Fruit fly (Drosophila melanogaster) whole organism, prepupa: ENCODE measurements around the gene CG10725.

Source experiments
- CG10631 ChIP-seq: fragments of 200-800 bp; sonication (Bioruptor generic); optimal IDR thresholded peaks from 2 replicates; lab custom pipeline; 2016; ENCODE audit warnings: missing biosample characterization, missing genetic modification characterization
- CG10669 ChIP-seq: fragments of 200-800 bp; sonication (Bioruptor generic); optimal IDR thresholded peaks from 3 replicates; lab custom pipeline; 2018; ENCODE audit warnings: missing biosample characterization, mild to moderate bottlenecking, missing genetic modification characterization, moderate library complexity
- CG11294 ChIP-seq: fragments of 200-800 bp; sonication (Bioruptor generic); IDR thresholded peaks from 2 replicates; pipeline ENCODE4 v1.3.6; 2022; ENCODE audit warnings: missing biosample characterization, missing genetic modification characterization
- CG11762 ChIP-seq: fragments of 200-800 bp; sonication (Bioruptor generic); optimal IDR thresholded peaks from 3 replicates; lab custom pipeline; 2016; ENCODE audit warnings: missing biosample characterization, missing genetic modification characterization; ENCODE audit not compliant: insufficient read depth
- CG15336 ChIP-seq: fragments of 200-800 bp; sonication (Bioruptor generic); IDR thresholded peaks from 2 replicates; pipeline ENCODE4 v1.3.6; 2022; ENCODE audit warnings: missing biosample characterization, missing genetic modification characterization
- CG1621 ChIP-seq: fragments of 200-800 bp; sonication (Bioruptor generic); optimal IDR thresholded peaks from 3 replicates; lab custom pipeline; 2018; ENCODE audit warnings: missing biosample characterization, mild to moderate bottlenecking, missing genetic modification characterization
- CG16779 ChIP-seq: fragments of 200-800 bp; sonication (Bioruptor generic); optimal IDR thresholded peaks from 3 replicates; lab custom pipeline; 2017; ENCODE audit warnings: missing biosample characterization, mild to moderate bottlenecking, missing genetic modification characterization
- CG3032 ChIP-seq: fragments of 200-800 bp; optimal IDR thresholded peaks from 2 replicates; lab custom pipeline; 2019; ENCODE audit warnings: missing biosample characterization, mild to moderate bottlenecking, missing genetic modification characterization, moderate library complexity
- CG31627 ChIP-seq: fragments of 200-800 bp; sonication (Bioruptor generic); optimal IDR thresholded peaks from 3 replicates; lab custom pipeline; 2016; ENCODE audit warnings: missing biosample characterization, missing genetic modification characterization
- CG34406 ChIP-seq: fragments of 200-800 bp; sonication (Bioruptor generic); optimal IDR thresholded peaks from 3 replicates; lab custom pipeline; 2016; ENCODE audit warnings: missing biosample characterization, missing genetic modification characterization
- CG3919 ChIP-seq: fragments of 200-800 bp; sonication (Bioruptor generic); optimal IDR thresholded peaks from 3 replicates; lab custom pipeline; 2016; ENCODE audit warnings: missing biosample characterization, missing genetic modification characterization
- CG6163 ChIP-seq: fragments of 200-800 bp; sonication (Bioruptor generic); IDR thresholded peaks from 3 replicates; pipeline ENCODE4 v1.3.6; 2022; ENCODE audit warnings: missing biosample characterization, missing genetic modification characterization
- CG6276 ChIP-seq: fragments of 200-800 bp; sonication (Bioruptor generic); optimal IDR thresholded peaks from 2 replicates; lab custom pipeline; 2017; ENCODE audit warnings: missing biosample characterization, mild to moderate bottlenecking, missing genetic modification characterization
- CG6792 ChIP-seq: fragments of 200-800 bp; sonication (Bioruptor generic); optimal IDR thresholded peaks from 3 replicates; lab custom pipeline; 2016; ENCODE audit warnings: missing biosample characterization, missing genetic modification characterization
- CG6808 ChIP-seq: fragments of 200-800 bp; sonication (Bioruptor generic); optimal IDR thresholded peaks from 3 replicates; lab custom pipeline; 2017; ENCODE audit warnings: missing biosample characterization, missing genetic modification characterization, mild to moderate bottlenecking, moderate library complexity, missing genetic modification reagents
- CG6854 ChIP-seq: fragments of 200-800 bp; sonication (Bioruptor generic); optimal IDR thresholded peaks from 2 replicates; lab custom pipeline; 2017; ENCODE audit warnings: missing biosample characterization, mild to moderate bottlenecking, missing genetic modification characterization
- CG7368 ChIP-seq: fragments of 200-800 bp; sonication (Bioruptor generic); optimal IDR thresholded peaks from 3 replicates; lab custom pipeline; 2016; ENCODE audit warnings: missing biosample characterization, missing genetic modification characterization
- CG8119 ChIP-seq: fragments of 200-800 bp; sonication (Bioruptor generic); IDR thresholded peaks from 3 replicates; pipeline ENCODE4 v1.3.6; 2022; ENCODE audit warnings: missing biosample characterization, missing genetic modification characterization
- CG8319 ChIP-seq: fragments of 200-800 bp; sonication (Bioruptor generic); optimal IDR thresholded peaks from 3 replicates; lab custom pipeline; 2016; ENCODE audit warnings: missing biosample characterization, missing genetic modification characterization
- CG8632 ChIP-seq: fragments of 200-800 bp; sonication (Bioruptor generic); optimal IDR thresholded peaks from 3 replicates; lab custom pipeline; 2016; ENCODE audit warnings: missing biosample characterization, missing genetic modification characterization
- CG9139 ChIP-seq: fragments of 200-800 bp; sonication (Bioruptor generic); optimal IDR thresholded peaks from 3 replicates; lab custom pipeline; 2017; ENCODE audit warnings: missing biosample characterization, mild to moderate bottlenecking, missing genetic modification characterization
- Eip78C ChIP-seq: fragments of 200-800 bp; sonication (Bioruptor generic); peaks from one replicate; lab custom pipeline; 2016; ENCODE audit warnings: missing biosample characterization, missing genetic modification characterization
- Ets21C ChIP-seq: fragments of 200-800 bp; sonication (Bioruptor generic); optimal IDR thresholded peaks from 3 replicates; lab custom pipeline; 2016; ENCODE audit warnings: missing biosample characterization, missing genetic modification characterization
- Ets96B ChIP-seq: fragments of 200-800 bp; optimal IDR thresholded peaks from 2 replicates; lab custom pipeline; 2019; ENCODE audit warnings: missing biosample characterization, mild to moderate bottlenecking, missing genetic modification characterization, moderate library complexity
- Gug ChIP-seq: fragments of 200-800 bp; sonication (Bioruptor generic); IDR thresholded peaks from 2 replicates; pipeline ENCODE4 v1.3.6; 2022; ENCODE audit warnings: missing biosample characterization, missing genetic modification characterization
- Hr38 ChIP-seq: sonication (Bioruptor generic); optimal IDR thresholded peaks from 2 replicates; lab custom pipeline; 2016; ENCODE audit warnings: missing biosample characterization, missing genetic modification characterization
- Hr4 ChIP-seq: fragments of 200-800 bp; sonication (Bioruptor generic); optimal IDR thresholded peaks from 3 replicates; lab custom pipeline; 2016; ENCODE audit warnings: missing biosample characterization, missing genetic modification characterization
- Lpt ChIP-seq: fragments of 200-800 bp; sonication (Bioruptor generic); optimal IDR thresholded peaks from 3 replicates; lab custom pipeline; 2016; ENCODE audit warnings: missing biosample characterization, missing genetic modification characterization
- Met ChIP-seq: fragments of 200-800 bp; sonication (Bioruptor generic); optimal IDR thresholded peaks from 3 replicates; lab custom pipeline; 2016; ENCODE audit warnings: missing biosample characterization, missing genetic modification characterization
- Smox ChIP-seq: fragments of 200-800 bp; sonication (Bioruptor generic); optimal IDR thresholded peaks from 3 replicates; lab custom pipeline; 2016; ENCODE audit warnings: missing biosample characterization, missing genetic modification characterization
- Sox102F ChIP-seq: fragments of 200-800 bp; sonication (Bioruptor generic); optimal IDR thresholded peaks from 2 replicates; lab custom pipeline; 2016; ENCODE audit warnings: missing biosample characterization, mild to moderate bottlenecking, missing genetic modification characterization
- cyc ChIP-seq: fragments of 200-800 bp; sonication (Bioruptor generic); optimal IDR thresholded peaks from 3 replicates; lab custom pipeline; 2016; ENCODE audit warnings: missing biosample characterization, missing genetic modification characterization
- dac ChIP-seq: fragments of 200-800 bp; sonication (Bioruptor generic); optimal IDR thresholded peaks from 2 replicates; lab custom pipeline; 2017; ENCODE audit warnings: missing biosample characterization, mild to moderate bottlenecking, missing genetic modification characterization
- eg ChIP-seq: fragments of 200-800 bp; sonication (Bioruptor generic); IDR thresholded peaks from 3 replicates; pipeline ENCODE4 v1.3.6; 2022; ENCODE audit warnings: missing biosample characterization, missing genetic modification characterization
- fd59A ChIP-seq: fragments of 200-800 bp; sonication (Bioruptor generic); optimal IDR thresholded peaks from 2 replicates; lab custom pipeline; 2017; ENCODE audit warnings: missing biosample characterization, mild to moderate bottlenecking, missing genetic modification characterization, missing genetic modification reagents
- fd85E ChIP-seq: fragments of 200-800 bp; sonication (Bioruptor generic); optimal IDR thresholded peaks from 3 replicates; lab custom pipeline; 2016; ENCODE audit warnings: missing biosample characterization, missing genetic modification characterization
- fkh ChIP-seq: fragments of 200-800 bp; sonication (Bioruptor generic); optimal IDR thresholded peaks from 3 replicates; lab custom pipeline; 2017; ENCODE audit warnings: missing biosample characterization, mild to moderate bottlenecking, missing genetic modification characterization, moderate library complexity
- pdm3 ChIP-seq: fragments of 200-800 bp; sonication (Bioruptor generic); optimal IDR thresholded peaks from 3 replicates; lab custom pipeline; 2016; ENCODE audit warnings: missing biosample characterization, missing genetic modification characterization
- salr ChIP-seq, 2 experiments: fragments of 200-800 bp; sonication (Bioruptor generic); optimal IDR thresholded peaks; 3 replicates each; lab custom pipeline; 2016 to 2018; ENCODE audit warnings: missing biosample characterization in 2 of 2, missing genetic modification characterization in 2 of 2, mild to moderate bottlenecking in 1 of 2
- spab ChIP-seq: fragments of 200-800 bp; sonication (Bioruptor generic); optimal IDR thresholded peaks from 2 replicates; lab custom pipeline; 2017; ENCODE audit warnings: missing biosample characterization, mild to moderate bottlenecking, missing genetic modification characterization, missing genetic modification reagents
- ss ChIP-seq, 2 experiments: fragments of 200-800 bp; sonication (Bioruptor generic); optimal IDR thresholded peaks; 2 replicates in 1 of 2; 3 replicates in 1 of 2; lab custom pipeline; 2017 to 2018; ENCODE audit warnings: mild to moderate bottlenecking in 2 of 2, missing biosample characterization in 2 of 2, missing genetic modification characterization in 2 of 2, moderate library complexity in 1 of 2
- svp ChIP-seq: fragments of 200-800 bp; sonication (Bioruptor generic); peaks from one replicate; lab custom pipeline; 2016; ENCODE audit warnings: missing biosample characterization, missing genetic modification characterization
- topi ChIP-seq: fragments of 200-800 bp; sonication (Bioruptor generic); optimal IDR thresholded peaks from 3 replicates; lab custom pipeline; 2016; ENCODE audit warnings: missing biosample characterization, missing genetic modification characterization

The CG10725 gene

dm6 chr3L:13430171-13430570 is 7.6 kb upstream of the CG10725 start:
- TF ChIP-seq topi (GFP tag; lab: Kevin White, UChicago) (no peak), CG34406 (GFP tag; lab: Kevin White, UChicago) (no peak), spab (GFP tag; lab: Kevin White, UChicago) (no peak), CG3919 (GFP tag; lab: Kevin White, UChicago) (no peak), CG6276 (GFP tag; lab: Kevin White, UChicago) (no peak), cyc (GFP tag; lab: Kevin White, UChicago) (no peak), ss (GFP tag; optimal IDR thresholded peaks at IDR 0.05; lab: Kevin White, UChicago) (no peak), Eip78C (GFP tag; lab: Kevin White, UChicago) (no peak), CG6808 (no peak), Ets21C (GFP tag; lab: Kevin White, UChicago) (no peak), CG10631 (no peak), CG6854 (GFP tag; lab: Kevin White, UChicago) (no peak), Sox102F (GFP tag; lab: Kevin White, UChicago) (no peak), pdm3 (GFP tag; lab: Kevin White, UChicago) (no peak), Hr4 (GFP tag; lab: Kevin White, UChicago) (no peak), CG31627 (no peak), CG8319 (GFP tag; lab: Kevin White, UChicago) (no peak), Hr38 (GFP tag; lab: Kevin White, UChicago) (no peak), salr (GFP tag; optimal IDR thresholded peaks at IDR 0.05; lab: Kevin White, UChicago) (no peak)
- TF ChIP-seq, all 60 proteins: peak for 0

DNA sequence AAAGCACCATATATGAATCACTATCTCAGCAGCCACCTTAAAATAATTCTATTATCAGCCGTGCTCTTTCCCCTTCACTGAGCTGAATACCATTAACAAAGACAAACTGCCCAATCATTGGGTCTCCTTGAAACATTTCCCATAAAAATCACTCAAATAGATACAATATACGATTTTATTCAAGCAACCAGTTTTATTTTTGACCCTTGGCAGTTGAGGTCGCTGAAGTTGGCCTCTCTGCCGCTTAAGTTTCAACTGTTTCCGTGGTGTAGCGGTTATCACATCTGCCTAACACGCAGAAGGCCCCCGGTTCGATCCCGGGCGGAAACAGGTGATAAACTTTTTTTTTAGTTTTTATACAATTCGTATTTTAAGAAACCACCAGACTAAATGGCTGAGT is 5.0 kb upstream of the CG10725 start:
- TF ChIP-seq CG1621 (tag; lab: Kevin White, UChicago) (no peak), svp (GFP tag; lab: Kevin White, UChicago) (peak; percentile 68)

DNA sequence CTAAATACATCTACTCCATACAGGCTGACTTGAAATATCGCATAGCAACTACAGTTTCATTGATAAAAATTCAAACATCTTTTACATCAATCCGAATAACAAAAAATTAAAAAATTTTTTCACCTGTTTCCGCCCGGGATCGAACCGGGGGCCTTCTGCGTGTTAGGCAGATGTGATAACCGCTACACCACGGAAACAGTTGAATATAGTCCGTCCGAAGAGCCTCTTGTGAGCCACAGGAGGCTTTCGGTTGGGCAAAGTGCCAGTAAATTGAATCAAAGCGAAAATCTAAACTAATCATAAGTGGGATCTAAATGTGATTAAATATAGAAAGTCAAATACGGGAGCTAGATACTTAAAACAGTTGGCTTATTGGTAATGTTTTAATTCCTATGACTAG is 4.2 kb upstream of the CG10725 start:
- TF ChIP-seq svp (GFP tag; lab: Kevin White, UChicago) (no peak), CG34406 (GFP tag; lab: Kevin White, UChicago) (no peak), CG7368 (GFP tag; lab: Kevin White, UChicago) (no peak), CG6792 (GFP tag; lab: Kevin White, UChicago) (no peak), CG3032 (tag; lab: Kevin White, UChicago) (no peak)

DNA sequence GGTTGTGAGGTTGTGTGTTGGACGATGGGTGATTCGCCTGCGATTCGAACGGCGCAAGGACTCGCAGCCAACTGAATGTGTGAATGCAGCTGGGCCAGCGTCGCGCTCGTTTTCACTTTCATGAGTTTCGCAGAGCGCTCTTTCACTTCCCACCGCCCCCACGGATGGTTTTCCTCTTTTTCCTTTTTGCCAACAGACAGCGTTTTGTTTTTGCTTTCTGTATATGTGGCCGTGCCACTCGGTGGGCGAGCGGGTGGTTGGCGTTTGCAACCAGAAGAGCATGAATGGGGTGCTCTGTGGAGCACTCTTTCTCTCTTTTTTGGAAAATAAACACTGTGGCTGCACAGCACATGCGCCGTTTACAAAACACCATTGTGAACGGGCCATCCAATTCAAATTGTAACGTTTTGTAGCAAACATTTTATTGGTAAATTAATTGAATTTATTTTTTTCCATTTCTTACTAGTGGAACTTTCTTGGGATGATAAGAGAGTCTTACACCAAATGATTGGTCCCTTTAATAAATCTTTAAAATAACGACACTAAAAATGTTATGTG is 2.5 kb upstream of the CG10725 start, which contains the start of gene CG10713:
Gene CG10713 (minus strand): TSS at position 60 of the 558 bp plus-strand sequence.
- TF ChIP-seq CG9139 (GFP tag; lab: Kevin White, UChicago) (peak; percentile 60), eg (GFP tag; lab: Robert Waterston, UW) (peak; percentile 87), Ets21C (GFP tag; lab: Kevin White, UChicago) (no peak), CG11294 (GFP tag; lab: Robert Waterston, UW) (no peak; the same call in 1 of the 2 replicates), spab (GFP tag; lab: Kevin White, UChicago) (peak; percentile 41), dac (GFP tag; lab: Kevin White, UChicago) (peak; percentile 28), CG10631 (no peak), Lpt (GFP tag; lab: Kevin White, UChicago) (peak; percentile 47), CG6276 (GFP tag; lab: Kevin White, UChicago) (peak; percentile 76), fkh (no peak), Sox102F (GFP tag; lab: Kevin White, UChicago) (peak; percentile 2), CG6854 (GFP tag; lab: Kevin White, UChicago) (peak; percentile 12), CG3032 (tag; lab: Kevin White, UChicago) (peak; percentile 28), CG8119 (peak; percentile 67; the same call in 2 of the 3 replicates), Ets96B (tag; lab: Kevin White, UChicago) (peak; percentile 53), CG10669 (GFP tag; lab: Kevin White, UChicago) (peak; percentile 60), Gug (GFP tag; lab: Robert Waterston, UW) (peak; percentile 21; the same call in 1 of the 2 replicates), Hr4 (GFP tag; lab: Kevin White, UChicago) (no peak), CG1621 (tag; lab: Kevin White, UChicago) (peak; percentile 44), CG11762 (GFP tag; lab: Kevin White, UChicago) (no peak), CG15336 (GFP tag; lab: Robert Waterston, UW) (peak; percentile 69), CG6163 (peak; percentile 79), CG8632 (GFP tag; lab: Kevin White, UChicago) (no peak), topi (GFP tag; lab: Kevin White, UChicago) (peak; percentile 0), fd59A (GFP tag; lab: Kevin White, UChicago) (no peak), CG8319 (GFP tag; lab: Kevin White, UChicago) (no peak), Smox (GFP tag; lab: Kevin White, UChicago) (no peak), CG3919 (GFP tag; lab: Kevin White, UChicago) (peak; percentile 40), CG16779 (tag; lab: Kevin White, UChicago) (peak; percentile 65), Eip78C (GFP tag; lab: Kevin White, UChicago) (peak; percentile 35), Met (GFP tag; lab: Kevin White, UChicago) (no peak), fd85E (GFP tag; lab: Kevin White, UChicago) (no peak)
